Fruit fly (Drosophila melanogaster) whole organism, prepupa: ENCODE measurements around the gene Prdm13.

ENCODE experiments used
- CG3919 ChIP-seq: fragments of 200-800 bp; sonication (Bioruptor generic); optimal IDR thresholded peaks from 3 replicates; lab custom pipeline; 2016; ENCODE audit warnings: missing biosample characterization, missing genetic modification characterization
- CG6163 ChIP-seq: fragments of 200-800 bp; sonication (Bioruptor generic); IDR thresholded peaks from 3 replicates; pipeline ENCODE4 v1.3.6; 2022; ENCODE audit warnings: missing biosample characterization, missing genetic modification characterization
- CG6854 ChIP-seq: fragments of 200-800 bp; sonication (Bioruptor generic); optimal IDR thresholded peaks from 2 replicates; lab custom pipeline; 2017; ENCODE audit warnings: missing biosample characterization, mild to moderate bottlenecking, missing genetic modification characterization
- Hr39 ChIP-seq: fragments of 200-800 bp; sonication (Bioruptor generic); optimal IDR thresholded peaks from 2 replicates; lab custom pipeline; 2016; ENCODE audit warnings: missing biosample characterization, missing genetic modification characterization

- TF ChIP-seq CG6163 (GFP tag; lab: Robert Waterston, UW) (no peak), CG3919 (GFP tag; lab: Kevin White, UChicago) (no peak), Hr39 (no peak), CG6854 (GFP tag; lab: Kevin White, UChicago) (no peak)
These were observed 10.4 kb upstream of the Prdm13 start, which contains the start of gene Acp65Aa for dm6 chr3L:6152531-6152930.
